Fruit fly (Drosophila melanogaster): ENCODE data around the gene Cip4.

The Cip4 gene

DNA sequence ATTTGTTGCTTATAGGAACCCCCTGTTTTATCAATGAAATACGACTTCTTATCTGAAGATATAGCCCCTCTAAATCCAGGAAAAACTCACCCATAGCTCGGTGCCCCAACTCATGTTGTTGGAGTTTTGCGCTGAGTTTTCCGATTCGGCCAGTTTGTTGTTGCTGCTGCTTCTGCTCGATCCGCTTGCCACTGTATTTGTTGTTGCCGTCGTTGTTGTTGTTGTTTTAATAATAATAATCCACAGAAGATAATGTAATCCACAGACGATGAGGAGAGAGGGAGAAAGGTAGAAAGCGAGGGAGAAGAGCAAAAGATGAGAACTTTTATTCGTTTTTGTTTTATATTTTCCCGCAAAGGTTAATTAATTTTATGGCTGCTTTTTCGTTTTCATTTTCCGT is 965 bp downstream of the Cip4 start:
- no peak for TF ChIP-seq Dll (optimal IDR thresholded peaks at IDR 0.05)
- no peak for TF ChIP-seq psq (optimal IDR thresholded peaks at IDR 0.05)

DNA sequence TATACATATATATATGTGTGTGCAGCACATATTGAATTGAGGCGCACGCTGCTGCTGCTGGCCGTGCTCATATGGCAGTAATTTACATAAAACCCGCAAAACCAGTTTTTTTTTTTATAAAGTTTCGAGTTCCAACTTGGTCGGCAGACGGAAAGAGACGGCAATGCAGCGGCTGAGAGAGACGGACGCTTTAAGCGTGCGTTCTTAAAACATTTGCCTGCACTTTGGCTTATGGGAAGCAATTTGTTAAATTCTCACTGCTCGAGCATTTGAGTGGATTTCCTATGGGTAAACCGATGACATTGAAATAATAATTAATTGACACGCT is 3.6 kb downstream of the Cip4 start:
- TF ChIP-seq EcR (GFP tag; optimal IDR thresholded peaks at IDR 0.05) (no peak), CG8478 (optimal IDR thresholded peaks at IDR 0.05) (no peak), usp (GFP tag; optimal IDR thresholded peaks at IDR 0.05) (no peak), pan (optimal IDR thresholded peaks at IDR 0.05) (no peak), Dll (optimal IDR thresholded peaks at IDR 0.05) (no peak), psq (optimal IDR thresholded peaks at IDR 0.05) (no peak)

DNA sequence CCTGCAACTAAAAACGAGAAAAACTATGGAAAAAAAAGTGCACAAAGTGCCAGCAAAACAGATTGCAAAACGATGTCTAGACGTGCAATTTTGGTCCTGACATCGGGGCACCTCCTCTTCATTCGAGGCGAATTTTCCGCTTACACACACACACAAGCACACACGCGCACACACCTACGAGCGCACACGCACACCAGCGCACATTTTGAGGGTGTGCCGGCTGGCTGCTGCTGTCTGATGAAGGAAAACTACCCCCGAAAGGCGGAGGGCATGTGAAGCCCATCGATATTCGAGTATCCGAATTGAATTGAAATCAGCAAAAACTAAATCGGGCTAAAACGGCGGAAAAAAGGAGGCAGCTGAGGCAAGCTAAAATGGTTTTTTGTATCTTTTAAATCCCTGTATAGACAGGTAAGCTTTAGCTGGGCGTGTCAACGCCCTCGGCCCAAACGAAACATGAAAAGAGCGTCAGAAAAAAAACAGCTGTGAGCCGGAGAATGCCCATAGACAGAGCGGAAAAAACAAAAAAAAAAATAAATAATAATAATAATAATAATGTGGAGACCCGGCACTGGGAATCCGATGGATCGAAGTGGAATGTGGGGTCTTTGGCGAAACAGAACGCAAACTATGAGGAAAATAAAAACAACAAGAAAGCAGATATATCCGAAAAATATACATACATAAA is 4.1 kb downstream of the Cip4 start:
- no peak for TF ChIP-seq CG8478 (optimal IDR thresholded peaks at IDR 0.05)
- no peak for TF ChIP-seq Dll (optimal IDR thresholded peaks at IDR 0.05)
- TF ChIP-seq usp (GFP tag; optimal IDR thresholded peaks at IDR 0.05): no peak
- TF ChIP-seq EcR (GFP tag; optimal IDR thresholded peaks at IDR 0.05): no peak
- no peak for TF ChIP-seq pan (optimal IDR thresholded peaks at IDR 0.05)
- no peak for TF ChIP-seq psq (optimal IDR thresholded peaks at IDR 0.05)

DNA sequence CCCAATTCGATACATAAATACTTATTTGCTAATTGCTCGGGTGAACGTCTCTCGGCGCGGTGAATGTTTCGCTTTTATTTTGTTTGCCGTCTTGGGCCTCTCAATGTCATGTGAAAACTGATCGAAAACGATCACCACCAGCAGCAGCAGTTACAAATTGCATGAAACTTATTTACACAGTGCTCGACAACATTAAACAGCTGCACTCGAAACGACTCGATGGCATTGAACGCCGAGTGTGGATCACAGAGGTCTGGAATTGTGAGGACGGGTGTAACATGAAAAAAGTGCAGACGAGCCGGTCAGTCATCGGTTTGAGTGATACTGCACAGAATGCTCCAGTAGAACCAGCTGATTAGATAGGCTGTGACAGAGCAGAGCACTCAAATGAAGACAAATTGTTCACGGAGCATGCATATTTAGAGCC is 6.2 kb downstream of the Cip4 start:
- no peak for TF ChIP-seq Dll (optimal IDR thresholded peaks at IDR 0.05)
- no peak for TF ChIP-seq EcR (GFP tag; optimal IDR thresholded peaks at IDR 0.05)
- TF ChIP-seq pan (optimal IDR thresholded peaks at IDR 0.05): no peak
- TF ChIP-seq psq (optimal IDR thresholded peaks at IDR 0.05): no peak
- no peak for TF ChIP-seq CG8478 (optimal IDR thresholded peaks at IDR 0.05)

DNA sequence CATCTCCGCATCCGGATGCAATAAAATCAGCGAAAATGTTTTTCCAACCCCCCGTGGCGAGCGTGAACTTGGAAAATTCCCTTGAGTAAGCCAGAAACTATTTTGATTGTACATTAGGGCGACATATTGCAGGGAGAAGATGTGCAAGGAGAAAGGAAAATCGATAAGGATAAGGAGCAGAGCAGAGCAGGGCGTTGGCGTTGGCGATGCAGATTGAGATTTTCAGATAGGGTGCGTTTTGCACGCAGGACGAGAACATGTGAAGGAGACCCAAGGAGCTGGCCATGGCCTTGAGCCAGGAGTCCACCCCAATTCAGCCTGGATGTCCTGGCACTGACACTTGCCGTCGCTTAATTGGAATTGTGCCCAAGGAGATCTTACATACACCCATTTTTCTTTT is 6.9 kb downstream of the Cip4 start:
- TF ChIP-seq usp (GFP tag; optimal IDR thresholded peaks at IDR 0.05) (no peak), CG8478 (optimal IDR thresholded peaks at IDR 0.05) (no peak), Dll (optimal IDR thresholded peaks at IDR 0.05) (no peak), EcR (GFP tag; optimal IDR thresholded peaks at IDR 0.05) (no peak), psq (optimal IDR thresholded peaks at IDR 0.05) (no peak), pan (optimal IDR thresholded peaks at IDR 0.05) (no peak)

DNA sequence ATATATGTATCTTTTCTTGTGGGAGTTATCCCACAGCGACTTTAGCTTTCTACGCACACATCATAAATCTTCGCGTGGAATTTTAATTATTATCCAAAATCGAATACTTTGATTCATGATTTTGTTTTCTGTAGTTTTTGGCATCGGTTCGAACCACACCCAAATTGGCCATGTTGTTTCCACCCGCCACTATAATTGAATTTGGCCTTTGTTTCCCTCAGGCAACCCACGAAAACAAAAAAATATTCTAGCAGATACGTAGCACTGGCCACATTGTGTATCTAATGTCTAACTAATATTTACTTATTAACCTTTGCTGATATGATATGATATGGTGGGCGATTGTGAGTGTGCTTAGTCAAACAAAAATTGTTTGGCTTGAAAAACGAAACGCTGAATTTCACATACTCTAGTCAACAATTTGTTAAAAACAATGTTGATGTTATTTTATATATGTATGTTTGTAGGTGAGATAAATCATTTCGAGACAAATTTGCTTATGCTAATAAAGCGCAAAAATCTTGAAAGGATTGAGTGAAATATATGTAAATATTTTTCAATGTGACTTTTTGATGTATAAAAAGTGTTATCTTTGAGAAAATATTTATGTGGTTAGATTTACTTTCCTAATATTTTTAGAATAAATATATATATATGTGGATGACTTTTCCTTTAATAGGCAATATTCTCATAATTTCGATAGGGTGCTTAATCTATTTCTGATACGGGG is 8.8 kb downstream of the Cip4 start:
- TF ChIP-seq Dll (optimal IDR thresholded peaks at IDR 0.05): no peak
- no peak for TF ChIP-seq CG8478 (optimal IDR thresholded peaks at IDR 0.05)
- no peak for TF ChIP-seq usp (GFP tag; optimal IDR thresholded peaks at IDR 0.05)
- TF ChIP-seq psq (optimal IDR thresholded peaks at IDR 0.05): no peak
- no peak for TF ChIP-seq EcR (GFP tag; optimal IDR thresholded peaks at IDR 0.05)
- TF ChIP-seq pan (optimal IDR thresholded peaks at IDR 0.05): no peak

DNA sequence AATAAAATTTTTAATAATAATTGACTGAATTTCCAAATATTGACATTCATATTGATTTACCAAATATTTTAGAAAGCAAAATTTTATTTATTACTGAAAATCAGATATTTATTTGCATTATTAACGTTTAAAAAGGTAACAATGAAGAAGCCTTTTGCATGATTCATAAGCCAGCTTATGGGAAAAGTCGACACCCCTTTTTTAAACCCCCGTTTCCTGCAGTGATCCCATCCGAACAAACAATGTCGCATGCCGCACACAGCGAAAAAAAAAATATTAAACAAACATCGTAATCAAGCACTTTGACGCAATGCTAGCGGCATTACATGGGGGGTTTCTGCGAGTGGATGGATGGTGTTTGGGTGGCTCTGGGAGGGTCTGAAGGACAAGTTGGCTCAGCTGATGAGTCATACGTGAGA is 10.2 kb downstream of the Cip4 start:
- TF ChIP-seq usp (GFP tag; optimal IDR thresholded peaks at IDR 0.05): no peak
- TF ChIP-seq EcR (GFP tag; optimal IDR thresholded peaks at IDR 0.05): no peak
- TF ChIP-seq pan (optimal IDR thresholded peaks at IDR 0.05): no peak
- no peak for TF ChIP-seq psq (optimal IDR thresholded peaks at IDR 0.05)
- TF ChIP-seq CG8478 (optimal IDR thresholded peaks at IDR 0.05): no peak
- TF ChIP-seq Dll (optimal IDR thresholded peaks at IDR 0.05): no peak

DNA sequence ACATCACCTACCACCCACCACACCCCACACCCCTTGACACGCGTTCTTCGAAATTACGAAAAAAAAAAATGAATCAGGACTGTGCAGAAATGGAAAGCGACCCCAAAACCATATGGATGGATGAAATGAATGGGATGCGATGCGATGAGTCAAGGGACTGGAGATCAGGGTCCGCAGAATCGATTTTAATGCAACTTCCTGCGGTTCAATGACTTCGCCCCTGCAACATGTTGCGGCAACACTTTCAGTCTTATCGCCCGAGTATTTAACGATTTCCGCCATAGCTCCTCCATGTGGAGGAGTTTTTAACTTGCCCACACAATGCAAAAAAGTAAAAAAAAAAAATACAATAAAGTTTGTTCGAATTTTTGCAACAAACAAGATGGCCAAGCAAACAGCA is 11.3 kb downstream of the Cip4 start:
- TF ChIP-seq CG8478 (optimal IDR thresholded peaks at IDR 0.05) (no peak), EcR (GFP tag; optimal IDR thresholded peaks at IDR 0.05) (no peak)

DNA sequence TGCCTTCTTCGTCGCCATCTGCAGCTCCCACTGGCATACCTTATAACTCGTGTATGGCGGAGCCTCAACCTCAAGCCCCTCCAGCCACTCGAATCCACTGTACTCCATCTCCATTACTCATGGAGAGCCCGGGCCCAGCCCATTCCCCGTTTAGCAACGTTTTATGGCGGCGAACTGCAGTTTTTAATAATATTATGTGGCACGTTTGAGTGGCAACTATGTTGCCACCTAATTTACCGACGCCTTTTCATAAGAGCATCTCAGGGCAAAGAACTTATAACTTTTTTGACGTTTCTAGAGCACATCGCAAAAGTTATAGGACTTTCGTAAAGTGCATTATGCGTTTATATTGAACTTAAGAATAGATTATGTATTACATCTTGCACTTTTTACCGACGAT is 11.9 kb downstream of the Cip4 start:
- TF ChIP-seq psq (optimal IDR thresholded peaks at IDR 0.05) (no peak), usp (GFP tag; optimal IDR thresholded peaks at IDR 0.05) (no peak), Dll (optimal IDR thresholded peaks at IDR 0.05) (no peak), CG8478 (optimal IDR thresholded peaks at IDR 0.05) (no peak), pan (optimal IDR thresholded peaks at IDR 0.05) (no peak), EcR (GFP tag; optimal IDR thresholded peaks at IDR 0.05) (no peak)

DNA sequence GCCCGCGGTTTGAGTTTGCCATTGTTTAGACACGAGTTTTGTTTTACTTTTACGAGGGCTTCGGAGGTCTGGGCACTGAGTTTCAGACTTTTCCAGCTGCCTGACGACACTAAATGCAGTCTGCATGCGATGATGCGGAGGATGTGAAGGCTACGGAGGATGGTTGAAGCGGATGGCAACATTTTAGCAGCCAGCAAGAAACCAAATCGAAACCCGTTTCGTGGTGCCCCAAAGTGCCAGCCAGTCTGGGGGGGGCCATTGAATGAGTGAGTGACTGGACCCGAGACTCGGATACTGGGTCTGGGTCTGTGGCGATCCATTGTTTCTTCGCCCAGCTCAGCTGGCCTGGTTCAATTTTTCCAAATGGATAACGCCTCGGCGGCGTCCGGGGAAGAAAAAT is 14.6 kb downstream of the Cip4 start:
- no peak for TF ChIP-seq pan (optimal IDR thresholded peaks at IDR 0.05)
- no peak for TF ChIP-seq CG8478 (optimal IDR thresholded peaks at IDR 0.05)
- TF ChIP-seq usp (GFP tag; optimal IDR thresholded peaks at IDR 0.05): no peak
- TF ChIP-seq Dll (optimal IDR thresholded peaks at IDR 0.05): no peak
- no peak for TF ChIP-seq psq (optimal IDR thresholded peaks at IDR 0.05)
- TF ChIP-seq EcR (GFP tag; optimal IDR thresholded peaks at IDR 0.05): no peak

DNA sequence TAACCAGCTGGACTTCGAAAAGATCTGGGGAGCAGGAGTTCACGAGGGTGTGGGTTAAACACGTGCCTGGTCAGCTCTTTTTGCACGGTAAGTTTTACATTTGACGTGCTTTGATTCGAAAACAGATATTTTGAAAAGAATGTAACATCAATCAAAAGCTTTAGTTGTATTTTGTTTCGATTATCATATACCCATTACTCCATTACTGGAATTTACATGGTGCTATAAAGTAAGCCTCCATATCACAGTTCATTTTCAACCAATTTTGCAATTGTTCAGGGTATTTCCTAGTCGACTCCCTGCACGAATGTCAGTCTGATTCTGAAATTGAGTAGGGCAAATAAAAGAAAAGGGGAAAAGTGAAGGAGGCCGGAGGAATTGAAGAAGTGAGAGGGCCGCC is 15.1 kb downstream of the Cip4 start:
- TF ChIP-seq CG8478 (optimal IDR thresholded peaks at IDR 0.05): no peak

DNA sequence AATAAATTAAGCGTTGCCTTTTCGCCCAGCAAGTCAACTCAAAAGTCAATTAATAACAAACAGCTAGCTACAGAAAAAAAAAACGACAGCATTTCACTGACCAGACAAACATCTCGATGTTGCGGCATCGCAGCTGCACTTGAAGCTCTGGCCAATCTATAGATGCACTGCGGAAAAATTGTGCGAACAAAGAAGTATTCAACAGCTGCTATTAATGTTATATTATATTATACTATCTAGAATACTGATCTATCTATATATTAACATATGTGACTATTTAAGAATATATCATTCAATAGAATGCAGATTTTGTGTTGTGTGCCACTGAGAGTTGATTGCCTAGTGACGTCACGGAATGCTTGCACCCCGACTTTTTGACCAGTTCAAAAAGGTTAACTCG is 15.8 kb downstream of the Cip4 start:
- TF ChIP-seq EcR (GFP tag; optimal IDR thresholded peaks at IDR 0.05) (no peak), Dll (optimal IDR thresholded peaks at IDR 0.05) (no peak), pan (optimal IDR thresholded peaks at IDR 0.05) (no peak)

DNA sequence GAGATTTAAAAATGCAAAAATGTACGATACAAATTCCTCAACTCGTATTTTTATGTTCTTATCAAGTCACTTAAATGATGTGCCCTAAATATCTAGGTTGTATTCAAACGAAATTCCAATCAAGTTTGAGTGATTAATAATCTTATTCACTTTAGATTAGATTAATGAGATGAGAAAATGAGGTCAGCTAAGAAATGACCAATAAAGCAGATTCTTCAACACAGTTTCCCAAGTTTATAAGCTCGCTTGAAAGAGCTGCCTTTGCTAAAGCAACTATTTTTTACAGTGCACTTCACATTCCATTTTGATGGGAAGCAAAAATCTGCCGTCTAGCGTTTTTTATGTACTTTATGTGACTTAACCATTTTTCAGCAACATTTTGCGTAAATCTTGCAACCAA is 17.5 kb downstream of the Cip4 start:
- TF ChIP-seq psq (optimal IDR thresholded peaks at IDR 0.05): no peak
- TF ChIP-seq usp (GFP tag; optimal IDR thresholded peaks at IDR 0.05): no peak
- no peak for TF ChIP-seq Dll (optimal IDR thresholded peaks at IDR 0.05)
- no peak for TF ChIP-seq pan (optimal IDR thresholded peaks at IDR 0.05)
- no peak for TF ChIP-seq EcR (GFP tag; optimal IDR thresholded peaks at IDR 0.05)
